Worm (Caenorhabditis elegans): ENCODE results near the gene C49C3.8.
A peak's percentile ranks its signal among the peaks of the same experiment; 100 is the strongest.

The C49C3.8 gene

DNA sequence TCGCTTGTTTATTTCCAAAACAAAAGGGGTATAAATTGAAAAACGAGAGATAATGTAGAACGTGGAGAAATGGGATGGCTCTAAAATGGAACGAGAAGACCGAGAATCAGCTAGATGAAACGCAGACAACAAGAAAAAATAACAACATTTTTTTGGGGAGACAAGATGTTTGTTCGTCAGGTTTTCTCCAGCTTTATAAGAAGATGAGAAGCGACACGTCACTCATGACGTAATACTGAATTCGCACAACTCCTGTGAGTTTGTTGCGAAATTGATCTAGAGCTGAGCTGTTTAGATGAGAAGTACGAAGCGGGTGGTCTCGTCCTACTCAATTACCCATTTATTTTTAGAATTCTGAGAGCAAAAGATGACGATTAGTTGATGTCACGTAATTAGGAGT, 49.7 kb upstream of the C49C3.8 start (continued):
- TF ChIP-seq Y48G9A.11 (GFP tag; IDR thresholded peaks at IDR 0.05) = no peak
- TF ChIP-seq zip-2 (tag; optimal IDR thresholded peaks at IDR 0.05) = no peak
- TF ChIP-seq dmd-6 (GFP tag; IDR thresholded peaks at IDR 0.05) = 0 out of 2 replicates have a peak, but pooled peaks have one; percentile 25
- TF ChIP-seq ctbp-1 (GFP tag; IDR thresholded peaks at IDR 0.05) = peak; percentile 63; the same call in 1 of the 2 replicates
- no peak for TF ChIP-seq Y5F2A.4 (GFP tag; optimal IDR thresholded peaks at IDR 0.05)

DNA sequence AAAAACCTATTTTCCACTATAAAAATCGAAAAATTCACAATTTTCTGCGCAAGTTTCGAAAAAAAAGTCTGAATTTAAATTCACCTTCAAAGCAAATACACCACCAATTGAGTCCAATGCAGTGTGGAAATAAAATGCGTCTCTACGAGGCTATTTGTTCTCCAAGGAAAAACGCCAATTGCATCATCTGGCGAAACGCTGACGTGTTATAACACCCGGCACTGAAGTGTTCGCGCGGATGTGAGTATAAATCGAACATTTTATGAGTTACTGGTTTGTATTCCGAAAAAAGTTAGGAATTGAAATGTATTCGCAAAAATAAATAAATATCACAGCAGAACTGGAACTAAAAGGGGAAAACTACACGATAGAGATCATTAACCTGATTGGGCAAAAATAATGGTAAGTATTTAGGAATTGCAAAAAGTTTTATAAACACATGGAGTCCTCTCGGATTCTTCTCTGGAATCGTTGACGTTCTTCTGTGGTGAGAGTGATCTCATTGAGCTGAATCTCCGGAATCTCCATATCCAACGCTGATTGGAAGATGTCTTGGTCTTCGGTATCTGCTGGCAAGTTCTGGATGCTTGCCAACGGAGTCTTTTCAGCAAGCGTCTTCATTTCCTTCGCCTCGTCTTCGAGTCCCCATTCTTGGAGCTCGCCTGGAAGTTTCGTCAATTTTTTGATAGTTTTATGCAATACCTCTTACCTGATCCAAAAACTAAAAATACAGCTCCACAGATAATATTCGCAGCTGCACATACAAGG, 46.9 kb upstream of the C49C3.8 start, which contains the start of gene zipt-7.1:
Gene zipt-7.1, minus strand, starts transcription at position 232 of the 768 bp plus-strand sequence.
- TF ChIP-seq lin-15B (tag; optimal IDR thresholded peaks at IDR 0.05) (no peak), spr-1 (tag; optimal IDR thresholded peaks at IDR 0.05) (no peak), hlh-11 (tag; optimal IDR thresholded peaks at IDR 0.05) (no peak), Y75B8A.6 (GFP tag; IDR thresholded peaks at IDR 0.05) (no peak), set-16 (GFP tag; IDR thresholded peaks at IDR 0.05) (no peak), unc-62 (GFP tag; optimal IDR thresholded peaks at IDR 0.05 in 1 of 2) (no peak), unc-62 (tag; optimal IDR thresholded peaks at IDR 0.05) (no peak), pqm-1 (tag; optimal IDR thresholded peaks at IDR 0.05) (no peak), nhr-42 (GFP tag; IDR thresholded peaks at IDR 0.05) (no peak), vab-7 (GFP tag; IDR thresholded peaks at IDR 0.05) (no peak), mdl-1 (tag; optimal IDR thresholded peaks at IDR 0.05) (no peak), ztf-7 (tag; optimal IDR thresholded peaks at IDR 0.05) (peak; percentile 48), ceh-44 (GFP tag; IDR thresholded peaks at IDR 0.05) (no peak), T26A8.4 (GFP tag; IDR thresholded peaks at IDR 0.05) (no peak), nhr-237 (tag; optimal IDR thresholded peaks at IDR 0.05) (no peak), dmd-9 (GFP tag; IDR thresholded peaks at IDR 0.05) (no peak), hmg-1.1 (GFP tag; IDR thresholded peaks at IDR 0.05) (no peak), lin-38 (GFP tag; IDR thresholded peaks at IDR 0.05) (0 out of 2 replicates have a peak, but pooled peaks have one; percentile 10), attf-4 (tag; optimal IDR thresholded peaks at IDR 0.05) (no peak), egl-27 (tag; optimal IDR thresholded peaks at IDR 0.05) (no peak), dve-1 (tag; optimal IDR thresholded peaks at IDR 0.05; ENCODE audit: insufficient read depth) (peak; percentile 0), hif-1 (tag; optimal IDR thresholded peaks at IDR 0.05) (no peak), pha-4 (GFP tag; IDR thresholded peaks at IDR 0.05) (no peak), pha-4 (tag; optimal IDR thresholded peaks at IDR 0.05) (no peak), ama-1 (optimal IDR thresholded peaks at IDR 0.05) (no peak)

DNA sequence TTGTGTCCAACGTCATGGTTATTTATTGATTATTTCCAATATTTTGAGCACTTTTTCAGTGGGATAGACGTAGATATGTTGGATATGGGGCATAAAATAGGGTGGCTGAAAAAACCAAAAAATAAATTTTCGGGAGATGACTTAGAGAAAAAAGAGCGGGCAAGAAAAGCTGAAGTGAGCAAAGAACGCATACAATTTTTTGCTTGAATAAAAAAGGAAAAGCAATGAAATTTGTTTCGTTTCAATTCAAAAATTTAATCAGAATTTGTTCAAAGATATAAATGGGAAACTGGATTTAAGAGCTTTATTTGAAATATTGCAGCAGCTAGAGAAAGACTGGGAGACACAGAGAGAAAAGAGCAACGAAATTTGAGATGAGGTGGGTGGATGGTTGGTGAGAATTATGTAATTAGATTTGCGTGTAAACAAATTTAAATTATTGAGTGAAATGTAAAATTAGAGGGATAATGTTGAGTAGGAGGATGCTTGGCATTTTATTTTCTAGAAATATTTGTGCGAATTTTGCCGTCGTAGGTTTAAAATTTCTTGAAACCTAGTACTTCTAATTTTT, 43.3 kb upstream of the C49C3.8 start, which contains the start of the genes T28F3.11 and slc-17.4:
Gene T28F3.11, minus strand, starts transcription at position 51 of the 571 bp plus-strand sequence.
Gene slc-17.4, minus strand, starts transcription at position 105 of the 571 bp plus-strand sequence.
- TF ChIP-seq unc-62 (GFP tag; optimal IDR thresholded peaks at IDR 0.05 in 1 of 2) (peak in 1 of 2 experiments; percentile 16), unc-62 (tag; optimal IDR thresholded peaks at IDR 0.05) (no peak), lin-1 (GFP tag; IDR thresholded peaks at IDR 0.05) (no peak)

DNA sequence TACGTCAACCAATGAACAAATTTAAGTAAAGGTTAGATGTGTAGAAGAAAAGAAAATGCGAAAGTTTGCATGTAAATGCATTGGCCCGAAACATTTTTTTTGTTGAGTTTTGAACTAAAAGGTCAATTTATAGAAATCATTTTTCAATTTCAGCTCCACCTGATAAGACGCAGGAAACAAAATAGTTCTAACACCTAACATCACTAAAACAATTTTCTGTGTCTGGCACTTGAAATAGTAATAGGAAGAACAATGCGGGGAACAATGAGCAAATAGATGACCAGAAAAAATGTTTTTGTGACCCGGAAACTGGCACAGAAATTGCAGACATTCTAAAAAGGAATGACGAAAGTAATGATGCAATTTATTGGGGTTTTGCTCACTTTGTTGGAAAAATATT, 42.7 kb upstream of the C49C3.8 start:
- TF ChIP-seq dmd-6 (GFP tag; IDR thresholded peaks at IDR 0.05) (peak; percentile 15; the same call in 1 of the 2 replicates), madf-9 (GFP tag; conservative IDR thresholded peaks at IDR 0.05) (no peak), nhr-11 (tag; optimal IDR thresholded peaks at IDR 0.05) (no peak), saeg-2 (GFP tag; IDR thresholded peaks at IDR 0.05) (no peak), tag-97 (GFP tag; IDR thresholded peaks at IDR 0.05) (no peak), mxl-3 (GFP tag; optimal IDR thresholded peaks at IDR 0.05) (no peak), attf-4 (tag; optimal IDR thresholded peaks at IDR 0.05) (no peak), nhr-237 (tag; optimal IDR thresholded peaks at IDR 0.05) (no peak), ceh-44 (GFP tag; IDR thresholded peaks at IDR 0.05) (no peak), aha-1 (tag) (peak; percentile 82), daf-16 (GFP tag; optimal IDR thresholded peaks at IDR 0.05) (no peak), daf-16 (tag; optimal IDR thresholded peaks at IDR 0.05) (peak; percentile 48), lin-13 (GFP tag; optimal IDR thresholded peaks at IDR 0.05) (no peak), ceh-28 (tag; optimal IDR thresholded peaks at IDR 0.05) (no peak), nhr-28 (tag; optimal IDR thresholded peaks at IDR 0.05) (no peak), php-3 (GFP tag; IDR thresholded peaks at IDR 0.05) (no peak), F44E2.7 (GFP tag; IDR thresholded peaks at IDR 0.05) (no peak), egl-43 (GFP tag; IDR thresholded peaks at IDR 0.05) (no peak), fos-1 (tag; optimal IDR thresholded peaks at IDR 0.05) (no peak)
